Fruit fly (Drosophila melanogaster): Measurements from ENCODE around the gene CG7794.

CG7794 gene

DNA sequence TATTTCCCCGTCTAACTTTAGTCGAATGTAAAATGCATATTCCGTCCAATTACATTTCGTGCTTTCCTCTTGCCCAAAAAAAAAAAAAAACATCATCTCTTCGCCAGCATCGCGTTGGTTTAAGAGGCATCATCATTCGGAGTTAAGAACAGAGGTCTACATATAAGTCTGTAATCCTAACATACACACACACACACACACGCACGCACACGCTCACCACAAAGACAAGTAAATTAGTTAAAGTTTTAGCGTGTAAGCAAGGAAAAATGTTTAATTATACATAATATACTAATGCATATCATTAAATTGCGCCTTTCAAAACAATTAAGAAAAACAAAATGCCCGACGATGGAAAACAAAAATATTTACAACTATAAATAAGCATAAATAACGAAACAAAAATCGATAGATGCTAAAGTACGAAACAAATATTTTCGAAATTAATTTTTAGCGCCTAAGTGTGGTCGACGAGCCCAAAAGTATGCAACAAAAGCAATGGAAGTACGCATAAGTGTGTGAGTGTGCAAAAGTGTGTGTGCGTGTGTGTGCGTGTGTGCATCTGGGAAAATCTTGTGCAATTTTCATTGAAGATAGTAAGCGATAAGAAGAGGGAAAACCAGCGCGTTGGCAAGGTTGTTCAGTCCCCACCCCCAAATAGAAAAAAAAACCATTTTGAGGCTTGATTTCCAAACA is 7.7 kb upstream of the CG7794 start:
- TF ChIP-seq CG6792 (GFP tag; optimal IDR thresholded peaks at IDR 0.05) (no peak), Eip75B (GFP tag; optimal IDR thresholded peaks at IDR 0.05) (no peak), salr (GFP tag; optimal IDR thresholded peaks at IDR 0.05) (no peak), CG15336 (GFP tag; IDR thresholded peaks at IDR 0.05) (no peak), Ets96B (tag; optimal IDR thresholded peaks at IDR 0.05) (no peak), pdm3 (GFP tag; optimal IDR thresholded peaks at IDR 0.05) (no peak), CG16779 (tag; optimal IDR thresholded peaks at IDR 0.05) (no peak), CG7368 (GFP tag; optimal IDR thresholded peaks at IDR 0.05) (no peak), CG8119 (GFP tag; IDR thresholded peaks at IDR 0.05) (no peak)

- TF ChIP-seq CG8632 (GFP tag; optimal IDR thresholded peaks at IDR 0.05) (peak; percentile 57), achi (GFP tag; optimal IDR thresholded peaks at IDR 0.05) (peak; percentile 72), CG6792 (GFP tag; optimal IDR thresholded peaks at IDR 0.05) (peak; percentile 52), CG6276 (GFP tag; optimal IDR thresholded peaks at IDR 0.05) (peak; percentile 68), Eip75B (GFP tag; optimal IDR thresholded peaks at IDR 0.05) (peak; percentile 74), acj6 (GFP tag; optimal IDR thresholded peaks at IDR 0.05) (peak; percentile 62), Eip78C (GFP tag) (peak; percentile 88), CG1621 (tag; optimal IDR thresholded peaks at IDR 0.05) (no peak), Hr38 (GFP tag; optimal IDR thresholded peaks at IDR 0.05) (no peak), Blimp-1 (GFP tag; optimal IDR thresholded peaks at IDR 0.05) (no peak), Eip93F (GFP tag; optimal IDR thresholded peaks at IDR 0.05) (no peak), Gug (GFP tag; IDR thresholded peaks at IDR 0.05) (peak; percentile 69; the same call in 1 of the 2 replicates), pdm3 (GFP tag; optimal IDR thresholded peaks at IDR 0.05) (peak; percentile 70), Hr39 (GFP tag; optimal IDR thresholded peaks at IDR 0.05) (peak; percentile 64), cyc (GFP tag; optimal IDR thresholded peaks at IDR 0.05) (peak; percentile 47), CG32006 (GFP tag; optimal IDR thresholded peaks at IDR 0.05) (peak; percentile 74), CG11294 (GFP tag; IDR thresholded peaks at IDR 0.05) (peak; percentile 58), fd85E (GFP tag; optimal IDR thresholded peaks at IDR 0.05) (peak; percentile 40), OdsH (GFP tag; optimal IDR thresholded peaks at IDR 0.05) (peak; percentile 76), esn (GFP tag; optimal IDR thresholded peaks at IDR 0.05) (peak; percentile 78), CG10631 (GFP tag; optimal IDR thresholded peaks at IDR 0.05) (peak; percentile 54), CG3919 (GFP tag; optimal IDR thresholded peaks at IDR 0.05) (peak; percentile 71), fkh (GFP tag; optimal IDR thresholded peaks at IDR 0.05) (no peak), lz (GFP tag; optimal IDR thresholded peaks at IDR 0.05) (peak; percentile 62), CG7368 (GFP tag; optimal IDR thresholded peaks at IDR 0.05) (peak; percentile 78), CG6854 (GFP tag; optimal IDR thresholded peaks at IDR 0.05) (no peak), Ets21C (GFP tag; optimal IDR thresholded peaks at IDR 0.05) (peak; percentile 26), net (GFP tag; optimal IDR thresholded peaks at IDR 0.05) (peak; percentile 81), dac (GFP tag; optimal IDR thresholded peaks at IDR 0.05) (peak; percentile 37), Sox15 (GFP tag; optimal IDR thresholded peaks at IDR 0.05) (peak; percentile 18), CG34406 (GFP tag; optimal IDR thresholded peaks at IDR 0.05) (peak; percentile 69), Lpt (GFP tag; optimal IDR thresholded peaks at IDR 0.05) (peak; percentile 54), CG9139 (GFP tag; optimal IDR thresholded peaks at IDR 0.05) (peak; percentile 14), CG15336 (GFP tag; IDR thresholded peaks at IDR 0.05) (peak; percentile 77), vri (GFP tag; optimal IDR thresholded peaks at IDR 0.05) (peak; percentile 67), CG8319 (GFP tag; optimal IDR thresholded peaks at IDR 0.05) (peak; percentile 38), CG10669 (GFP tag; optimal IDR thresholded peaks at IDR 0.05) (peak; percentile 76), svp (GFP tag) (peak; percentile 99), CG3032 (tag; optimal IDR thresholded peaks at IDR 0.05) (peak; percentile 65), CG11902 (GFP tag; optimal IDR thresholded peaks at IDR 0.05) (no peak), ss (GFP tag; optimal IDR thresholded peaks at IDR 0.05) (peak; percentile 17 to 55), CG6163 (GFP tag; IDR thresholded peaks at IDR 0.05) (no peak; the same call in 2 of the 3 replicates), salr (GFP tag; optimal IDR thresholded peaks at IDR 0.05) (peak in 1 of 2 experiments; percentile 29), CG8119 (GFP tag; IDR thresholded peaks at IDR 0.05) (peak; percentile 79), Ets96B (tag; optimal IDR thresholded peaks at IDR 0.05) (peak; percentile 78), fd59A (GFP tag; optimal IDR thresholded peaks at IDR 0.05) (peak; percentile 50)
These were observed 4.6 kb upstream of the CG7794 start, which contains the start of gene DNaseII for dm6 chr3R:18018828-18019461. DNaseII (plus strand) TSS chr3R:18019375.

All from whole organism, prepupa.